Worm (Caenorhabditis elegans): ENCODE results near the gene math-28.

math-28 gene

ce11 chrII:1735145-1735544 lies 28.0 kb upstream of the math-28 start:
- TF ChIP-seq unc-62 (GFP tag; optimal IDR thresholded peaks at IDR 0.05 in 1 of 2): peak in 1 of 2 experiments; percentile 96
- TF ChIP-seq unc-62 (tag; optimal IDR thresholded peaks at IDR 0.05): no peak
- TF ChIP-seq ceh-44 (GFP tag; IDR thresholded peaks at IDR 0.05): no peak
- no peak for TF ChIP-seq madf-9 (GFP tag; conservative IDR thresholded peaks at IDR 0.05)
- no peak for TF ChIP-seq dve-1 (tag; optimal IDR thresholded peaks at IDR 0.05; ENCODE audit: insufficient read depth)
- no peak for TF ChIP-seq dmd-6 (GFP tag; IDR thresholded peaks at IDR 0.05)
- no peak for TF ChIP-seq F26F4.8 (GFP tag; conservative IDR thresholded peaks at IDR 0.05)
- TF ChIP-seq zfp-3 (GFP tag; conservative IDR thresholded peaks at IDR 0.05): no peak

- TF ChIP-seq nhr-237 (tag; optimal IDR thresholded peaks at IDR 0.05): no peak
- TF ChIP-seq Y48G9A.11 (GFP tag; IDR thresholded peaks at IDR 0.05): no peak
- TF ChIP-seq hlh-11 (tag; optimal IDR thresholded peaks at IDR 0.05): peak; percentile 50
- TF ChIP-seq nhr-28 (tag; optimal IDR thresholded peaks at IDR 0.05): peak; percentile 13
- TF ChIP-seq duxl-1 (tag; optimal IDR thresholded peaks at IDR 0.05; ENCODE audit: poor library complexity): peak; percentile 98
- no peak for TF ChIP-seq mdt-29 (GFP tag; IDR thresholded peaks at IDR 0.05)
- TF ChIP-seq unc-62 (GFP tag; optimal IDR thresholded peaks at IDR 0.05 in 1 of 2): peak in 1 of 2 experiments; percentile 34
- TF ChIP-seq unc-62 (tag; optimal IDR thresholded peaks at IDR 0.05): no peak
These were observed 26.8 kb upstream of the math-28 start, which contains the start of gene ceh-83 for ce11 chrII:1736353-1736752. ceh-83 (minus strand) TSS chrII:1736533.

- TF ChIP-seq zag-1 (tag; optimal IDR thresholded peaks at IDR 0.05) (no peak), saeg-2 (GFP tag; IDR thresholded peaks at IDR 0.05) (no peak), T26A8.4 (GFP tag; IDR thresholded peaks at IDR 0.05) (no peak), aha-1 (tag) (peak; percentile 68), mdt-29 (GFP tag; IDR thresholded peaks at IDR 0.05) (no peak)
These were observed 24.3 kb upstream of the math-28 start, which contains the start of the genes irld-9 and irld-33 for ce11 chrII:1738844-1739243. irld-9 (minus strand) TSS chrII:1738944. irld-33 (plus strand) TSS chrII:1739052.

ce11 chrII:1741248-1741647 lies 21.9 kb upstream of the math-28 start, which contains the start of gene K07G6.1:
K07G6.1 (plus strand) TSS chrII:1741548.
- TF ChIP-seq F26F4.8 (GFP tag; conservative IDR thresholded peaks at IDR 0.05) (no peak), rbr-2 (tag; optimal IDR thresholded peaks at IDR 0.05) (no peak), gei-8 (GFP tag; optimal IDR thresholded peaks at IDR 0.05) (no peak), zip-11 (GFP tag; IDR thresholded peaks at IDR 0.05) (no peak), ztf-11 (tag; optimal IDR thresholded peaks at IDR 0.05) (no peak), aly-2 (tag; optimal IDR thresholded peaks at IDR 0.05) (no peak), nhr-25 (tag; optimal IDR thresholded peaks at IDR 0.05; ENCODE audit: borderline replicate concordance, insufficient read depth) (no peak), nhr-11 (tag; optimal IDR thresholded peaks at IDR 0.05) (no peak)

- no peak for TF ChIP-seq Y5F2A.4 (GFP tag; optimal IDR thresholded peaks at IDR 0.05)
- TF ChIP-seq rbr-2 (tag; optimal IDR thresholded peaks at IDR 0.05): no peak
- no peak for TF ChIP-seq ZK546.5 (tag; optimal IDR thresholded peaks at IDR 0.05)
- TF ChIP-seq ctbp-1 (GFP tag; IDR thresholded peaks at IDR 0.05): no peak
- TF ChIP-seq madf-9 (GFP tag; conservative IDR thresholded peaks at IDR 0.05): no peak
- TF ChIP-seq saeg-2 (GFP tag; IDR thresholded peaks at IDR 0.05): no peak
- TF ChIP-seq arid-1 (GFP tag; conservative IDR thresholded peaks at IDR 0.05): no peak
- no peak for TF ChIP-seq fos-1 (tag; optimal IDR thresholded peaks at IDR 0.05)
- no peak for TF ChIP-seq nhr-237 (tag; optimal IDR thresholded peaks at IDR 0.05)
- TF ChIP-seq unc-130 (GFP tag; optimal IDR thresholded peaks at IDR 0.05): no peak
These were observed 20.6 kb upstream of the math-28 start, which contains the start of gene F36H5.12 for ce11 chrII:1742535-1742934. F36H5.12 (plus strand) TSS chrII:1742835.

ce11 chrII:1744183-1744582 lies 19.0 kb upstream of the math-28 start, which contains the start of gene clec-19:
clec-19 (plus strand) TSS chrII:1744483.
- TF ChIP-seq ceh-32 (tag; optimal IDR thresholded peaks at IDR 0.05; ENCODE audit: poor library complexity) (no peak), pha-4 (GFP tag; IDR thresholded peaks at IDR 0.05) (no peak), pha-4 (tag; optimal IDR thresholded peaks at IDR 0.05) (no peak), snpc-4 (tag; optimal IDR thresholded peaks at IDR 0.05) (no peak), spr-3 (GFP tag; optimal IDR thresholded peaks at IDR 0.05) (no peak), F44E2.7 (GFP tag; IDR thresholded peaks at IDR 0.05) (no peak), tra-1 (GFP tag; IDR thresholded peaks at IDR 0.05) (no peak), F26F4.8 (GFP tag; conservative IDR thresholded peaks at IDR 0.05) (no peak), nhr-25 (tag; optimal IDR thresholded peaks at IDR 0.05; ENCODE audit: borderline replicate concordance, insufficient read depth) (no peak), gei-8 (GFP tag; optimal IDR thresholded peaks at IDR 0.05) (no peak), set-16 (GFP tag; IDR thresholded peaks at IDR 0.05) (no peak), madf-9 (GFP tag; conservative IDR thresholded peaks at IDR 0.05) (no peak), unc-62 (GFP tag; optimal IDR thresholded peaks at IDR 0.05 in 1 of 2) (no peak), unc-62 (tag; optimal IDR thresholded peaks at IDR 0.05) (no peak), mep-1 (tag; optimal IDR thresholded peaks at IDR 0.05) (no peak), madf-5 (GFP tag; IDR thresholded peaks at IDR 0.05) (no peak), hmg-1.1 (GFP tag; IDR thresholded peaks at IDR 0.05) (no peak)
